Fruit fly (Drosophila melanogaster) whole organism, wandering third instar larva: ENCODE data around the gene Or65a.

ENCODE experiments used
- CrebA ChIP-seq: fragments of 200-800 bp; sonication (Bioruptor generic); optimal IDR thresholded peaks from 2 replicates; lab custom pipeline; 2016; ENCODE audit warnings: missing biosample characterization, mild to moderate bottlenecking, missing genetic modification characterization, borderline replicate concordance
- Dfd ChIP-seq: fragments of >200 bp; optimal IDR thresholded peaks from 2 replicates; lab custom pipeline; 2017; ENCODE audit warnings: missing biosample characterization, missing genetic modification characterization
- Dif ChIP-seq: fragments of 200-275, 200-300 bp; sonication (Bioruptor generic); optimal IDR thresholded peaks from 2 replicates; lab custom pipeline; 2018; ENCODE audit warnings: missing biosample characterization, missing genetic modification characterization; ENCODE audit not compliant: partially characterized antibody
- GATAd ChIP-seq: sonication (Bioruptor generic); optimal IDR thresholded peaks from 2 replicates; lab custom pipeline; 2016; ENCODE audit warnings: missing biosample characterization, missing genetic modification characterization
- HLH106 ChIP-seq: fragments of 200-800 bp; optimal IDR thresholded peaks from 3 replicates; lab custom pipeline; 2019; ENCODE audit warnings: missing biosample characterization, mild to moderate bottlenecking, missing genetic modification characterization, moderate library complexity
- Hnf4 ChIP-seq: fragments of 200-800 bp; sonication (Bioruptor generic); optimal IDR thresholded peaks from 2 replicates; lab custom pipeline; 2016; ENCODE audit warnings: missing biosample characterization, mild to moderate bottlenecking, missing genetic modification characterization
- Hr78 ChIP-seq: fragments of >200 bp; optimal IDR thresholded peaks from 2 replicates; lab custom pipeline; 2017; ENCODE audit warnings: missing biosample characterization, missing genetic modification characterization
- Hr83 ChIP-seq: fragments of 200-300 bp; sonication (Bioruptor generic); optimal IDR thresholded peaks from 2 replicates; lab custom pipeline; 2016; ENCODE audit warnings: missing biosample characterization, mild to moderate bottlenecking, missing genetic modification characterization, moderate library complexity; ENCODE audit not compliant: poor library complexity, severe bottlenecking
- Jra ChIP-seq: sonication (Bioruptor generic); optimal IDR thresholded peaks from 2 replicates; lab custom pipeline; 2016; ENCODE audit warnings: missing biosample characterization, missing genetic modification characterization
- Myc ChIP-seq: fragments of >200 bp; optimal IDR thresholded peaks from 2 replicates; lab custom pipeline; 2017
- N ChIP-seq: fragments of >200 bp; optimal IDR thresholded peaks from 2 replicates; lab custom pipeline; 2018; ENCODE audit warnings: missing biosample characterization, missing external identifiers, missing genetic modification characterization
- OdsH ChIP-seq: fragments of 200-800 bp; sonication (Bioruptor generic); optimal IDR thresholded peaks from 2 replicates; lab custom pipeline; 2016; ENCODE audit warnings: missing biosample characterization, mild to moderate bottlenecking, missing genetic modification characterization
- Sp1 ChIP-seq: fragments of 200-800 bp; sonication (Bioruptor generic); optimal IDR thresholded peaks from 3 replicates; lab custom pipeline; 2019; ENCODE audit warnings: missing biosample characterization, mild to moderate bottlenecking, missing genetic modification characterization, moderate library complexity
- br ChIP-seq: fragments of 200-800 bp; sonication (Bioruptor generic); optimal IDR thresholded peaks from 2 replicates; lab custom pipeline; 2016; ENCODE audit warnings: missing biosample characterization, missing genetic modification characterization
- brk ChIP-seq: fragments of 200-800 bp; sonication (Bioruptor generic); optimal IDR thresholded peaks from 2 replicates; lab custom pipeline; 2016; ENCODE audit warnings: missing biosample characterization, mild to moderate bottlenecking, missing genetic modification characterization
- dl ChIP-seq, 2 experiments: fragments of 175-275, 200-275 bp in 1 of 2; fragments of 200-275 bp in 1 of 2; sonication (Bioruptor generic); optimal IDR thresholded peaks; lab custom pipeline; 2018; ENCODE audit warnings: mild to moderate bottlenecking in 2 of 2, missing biosample characterization in 2 of 2, missing genetic modification characterization in 2 of 2, moderate library complexity in 2 of 2; ENCODE audit not compliant: partially characterized antibody in 2 of 2, insufficient read depth in 1 of 2
- dmrt93B ChIP-seq: fragments of 200-800 bp; sonication (Bioruptor generic); optimal IDR thresholded peaks from 2 replicates; lab custom pipeline; 2018; ENCODE audit warnings: missing biosample characterization, mild to moderate bottlenecking, missing genetic modification characterization
- dsf ChIP-seq: sonication (Bioruptor generic); optimal IDR thresholded peaks from 2 replicates; lab custom pipeline; 2016; ENCODE audit warnings: missing biosample characterization, missing genetic modification characterization, borderline replicate concordance
- ey ChIP-seq: fragments of 200-800 bp; sonication (Bioruptor generic); optimal IDR thresholded peaks from 2 replicates; lab custom pipeline; 2016; ENCODE audit warnings: missing biosample characterization, missing genetic modification characterization
- foxo ChIP-seq, 2 experiments: fragments of 200-800 bp; sonication (Bioruptor generic); optimal IDR thresholded peaks; 2 replicates in 1 of 2; 3 replicates in 1 of 2; lab custom pipeline; 2016 to 2017; ENCODE audit warnings: missing biosample characterization in 2 of 2, missing genetic modification characterization in 2 of 2
- fru ChIP-seq: fragments of 200-800 bp; sonication (Bioruptor generic); optimal IDR thresholded peaks from 3 replicates; lab custom pipeline; 2016; ENCODE audit warnings: missing biosample characterization, mild to moderate bottlenecking, missing genetic modification characterization
- h ChIP-seq: fragments of 200-800 bp; sonication (Bioruptor generic); optimal IDR thresholded peaks from 3 replicates; lab custom pipeline; 2016; ENCODE audit warnings: missing biosample characterization, mild to moderate bottlenecking, missing genetic modification characterization
- lola ChIP-seq: fragments of >200 bp; optimal IDR thresholded peaks from 2 replicates; lab custom pipeline; 2017; ENCODE audit warnings: missing biosample characterization, missing genetic modification characterization
- pan ChIP-seq: fragments of >200 bp; optimal IDR thresholded peaks from 2 replicates; lab custom pipeline; 2017
- psq ChIP-seq: fragments of 200-800 bp; sonication (Bioruptor generic); optimal IDR thresholded peaks from 3 replicates; lab custom pipeline; 2017; ENCODE audit warnings: missing biosample characterization, mild to moderate bottlenecking, missing genetic modification characterization, moderate library complexity
- sage ChIP-seq: fragments of 200-800 bp; sonication (Bioruptor generic); optimal IDR thresholded peaks from 2 replicates; lab custom pipeline; 2016; ENCODE audit warnings: missing biosample characterization, mild to moderate bottlenecking, missing genetic modification characterization
- sv ChIP-seq: fragments of 200-800 bp; sonication (Bioruptor generic); optimal IDR thresholded peaks from 3 replicates; lab custom pipeline; 2016; ENCODE audit warnings: missing biosample characterization, missing genetic modification characterization
- tai ChIP-seq: sonication (Bioruptor generic); optimal IDR thresholded peaks from 2 replicates; lab custom pipeline; 2016; ENCODE audit warnings: missing biosample characterization, missing genetic modification characterization
- usp ChIP-seq: fragments of >200 bp; optimal IDR thresholded peaks from 2 replicates; lab custom pipeline; 2017; ENCODE audit warnings: missing biosample characterization, missing genetic modification characterization
- woc ChIP-seq: sonication (Bioruptor generic); optimal IDR thresholded peaks from 2 replicates; lab custom pipeline; 2016; ENCODE audit warnings: missing biosample characterization, mild to moderate bottlenecking, missing genetic modification characterization

Gene Or65a

dm6 chr3L:6312029-6312623, 8.3 kb upstream of the Or65a start:
- TF ChIP-seq woc (GFP tag; lab: Kevin White, UChicago), result peak; percentile 8
- peak; percentile 10 for TF ChIP-seq OdsH (GFP tag; lab: Kevin White, UChicago)
- no peak for TF ChIP-seq sage (GFP tag; lab: Kevin White, UChicago)
- no peak for TF ChIP-seq N (GFP tag; lab: Kevin White, UChicago)
- peak; percentile 71 for TF ChIP-seq fru (GFP tag; lab: Kevin White, UChicago)
- peak; percentile 56 for TF ChIP-seq Sp1
- TF ChIP-seq lola, result no peak
- peak; percentile 20 for TF ChIP-seq h (GFP tag; lab: Kevin White, UChicago)
- no peak for TF ChIP-seq Dif (GFP tag; lab: Kevin White, UChicago)
- no peak for TF ChIP-seq usp (GFP tag; lab: Kevin White, UChicago)
- peak; percentile 29 for TF ChIP-seq HLH106 (tag; lab: Kevin White, UChicago)
- TF ChIP-seq ey (GFP tag; lab: Kevin White, UChicago), result peak; percentile 26
- TF ChIP-seq dmrt93B (GFP tag; lab: Kevin White, UChicago), result peak; percentile 31
- TF ChIP-seq psq, result peak; percentile 3
- TF ChIP-seq foxo (GFP tag; optimal IDR thresholded peaks at IDR 0.05; lab: Kevin White, UChicago), result peak in 1 of 2 experiments; percentile 67

- TF ChIP-seq Myc (no peak), Hr78 (GFP tag; lab: Kevin White, UChicago) (no peak), Hr83 (no peak), dsf (GFP tag; lab: Kevin White, UChicago) (no peak), brk (GFP tag; lab: Kevin White, UChicago) (no peak), ey (GFP tag; lab: Kevin White, UChicago) (no peak), Hnf4 (GFP tag; lab: Kevin White, UChicago) (no peak), sage (GFP tag; lab: Kevin White, UChicago) (no peak), Sp1 (no peak), psq (no peak), Dif (GFP tag; lab: Kevin White, UChicago) (no peak), woc (GFP tag; lab: Kevin White, UChicago) (no peak)
These were observed 4.7 kb upstream of the Or65a start for dm6 chr3L:6315693-6316092.

dm6 chr3L:6317494-6317893, 2.9 kb upstream of the Or65a start:
- no peak for TF ChIP-seq dmrt93B (GFP tag; lab: Kevin White, UChicago)
- no peak for TF ChIP-seq br
- TF ChIP-seq sage (GFP tag; lab: Kevin White, UChicago), result no peak
- no peak for TF ChIP-seq fru (GFP tag; lab: Kevin White, UChicago)

- no peak for TF ChIP-seq Hr83
- TF ChIP-seq Jra (GFP tag; lab: Kevin White, UChicago), result no peak
- no peak for TF ChIP-seq lola
- no peak for TF ChIP-seq Myc
- TF ChIP-seq CrebA (GFP tag; lab: Kevin White, UChicago), result no peak
- no peak for TF ChIP-seq sv (GFP tag; lab: Kevin White, UChicago)
- TF ChIP-seq pan (lab: Kevin White, UChicago), result no peak
- no peak for TF ChIP-seq usp (GFP tag; lab: Kevin White, UChicago)
- TF ChIP-seq woc (GFP tag; lab: Kevin White, UChicago), result no peak
- TF ChIP-seq GATAd (GFP tag; lab: Kevin White, UChicago), result no peak
- TF ChIP-seq dmrt93B (GFP tag; lab: Kevin White, UChicago), result no peak
- TF ChIP-seq foxo (GFP tag; optimal IDR thresholded peaks at IDR 0.05; lab: Kevin White, UChicago), result no peak
- TF ChIP-seq dsf (GFP tag; lab: Kevin White, UChicago), result no peak
- TF ChIP-seq psq, result no peak
- TF ChIP-seq dl (GFP tag; optimal IDR thresholded peaks at IDR 0.05; lab: Kevin White, UChicago; ENCODE audit: insufficient read depth in 1 of 2, partially characterized antibody in 2 of 2), result no peak
- no peak for TF ChIP-seq ey (GFP tag; lab: Kevin White, UChicago)
- no peak for TF ChIP-seq Hr78 (GFP tag; lab: Kevin White, UChicago)
- TF ChIP-seq HLH106 (tag; lab: Kevin White, UChicago), result no peak
These were observed 2.3 kb downstream of the Or65a start for dm6 chr3L:6322680-6323079.

- TF ChIP-seq Dfd (GFP tag; lab: Kevin White, UChicago), result no peak
- no peak for TF ChIP-seq psq
- TF ChIP-seq ey (GFP tag; lab: Kevin White, UChicago), result no peak
- no peak for TF ChIP-seq lola
- no peak for TF ChIP-seq br
- no peak for TF ChIP-seq tai (GFP tag; lab: Kevin White, UChicago)
These were observed 4.9 kb downstream of the Or65a start, which contains the start of gene Or65b for dm6 chr3L:6325312-6325711. Or65b (plus strand) TSS chr3L:6325612.
